Worm (Caenorhabditis elegans): ENCODE results near the gene srlf-13.
A peak's percentile ranks its signal among the peaks of the same experiment; 100 is the strongest.

Gene srlf-13

DNA sequence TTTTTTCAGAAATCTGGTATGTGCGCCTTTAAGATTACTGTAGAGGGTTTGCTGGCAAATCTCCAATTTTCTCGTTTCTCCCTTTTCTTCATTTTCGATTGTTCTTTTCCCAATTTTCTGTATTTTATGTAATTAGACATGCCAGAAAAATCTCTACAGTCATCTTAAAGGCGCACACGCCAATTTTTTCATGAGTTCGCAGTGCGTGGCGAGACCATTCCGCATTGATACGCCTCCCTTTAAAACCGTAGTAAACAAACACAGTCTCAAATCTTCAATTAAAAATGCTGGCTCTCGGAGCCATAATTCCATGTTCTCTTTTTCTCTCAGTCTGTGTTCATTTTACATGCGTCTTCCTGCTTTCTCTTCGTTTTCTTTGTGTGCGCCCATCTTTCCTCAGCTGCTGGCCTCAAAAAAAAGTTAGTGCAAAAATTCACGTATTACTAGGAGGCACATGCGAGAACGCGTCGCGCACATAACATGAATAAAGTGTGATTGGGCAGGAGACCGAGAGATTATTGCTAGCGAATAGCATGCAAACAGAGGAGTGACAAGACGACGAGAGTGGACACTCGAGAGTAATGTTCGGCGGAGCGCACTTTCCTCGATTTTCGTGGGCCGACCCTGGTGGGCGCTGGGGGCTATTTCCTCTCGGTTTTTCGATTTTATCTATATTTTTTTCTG is 22.6 kb upstream of the srlf-13 start (continued):
- TF ChIP-seq snpc-4 (GFP tag; optimal IDR thresholded peaks at IDR 0.05) (no peak), snpc-4 (tag; optimal IDR thresholded peaks at IDR 0.05) (peak in 3 of 4 experiments; percentile 29 to 65 (median 39)), madf-3 (GFP tag; IDR thresholded peaks at IDR 0.05) (no peak), lin-35 (GFP tag; optimal IDR thresholded peaks at IDR 0.05) (peak in 1 of 3 experiments; percentile 28), fkh-3 (tag; optimal IDR thresholded peaks at IDR 0.05) (no peak), Y56A3A.18 (GFP tag; IDR thresholded peaks at IDR 0.05) (no peak), Y53F4B.3 (GFP tag; IDR thresholded peaks at IDR 0.05) (no peak), bed-2 (GFP tag; IDR thresholded peaks at IDR 0.05) (no peak), nhr-27 (tag; optimal IDR thresholded peaks at IDR 0.05) (no peak), hrde-1 (tag; optimal IDR thresholded peaks at IDR 0.05; ENCODE audit: borderline replicate concordance) (no peak), ztf-22 (GFP tag; optimal IDR thresholded peaks at IDR 0.05) (no peak), snpc-1.1 (tag; optimal IDR thresholded peaks at IDR 0.05; ENCODE audit: insufficient read depth) (no peak), athp-1 (tag; optimal IDR thresholded peaks at IDR 0.05) (no peak), D2030.7 (GFP tag; IDR thresholded peaks at IDR 0.05) (peak; percentile 14; the same call in 1 of the 2 replicates), T26A5.8 (tag; optimal IDR thresholded peaks at IDR 0.05) (no peak), nhr-120 (GFP tag; IDR thresholded peaks at IDR 0.05) (no peak), F55B11.4 (tag; optimal IDR thresholded peaks at IDR 0.05; ENCODE audit: borderline replicate concordance, insufficient read depth) (no peak), chd-7 (tag; optimal IDR thresholded peaks at IDR 0.05) (peak; percentile 58), snpc-3.4 (tag; optimal IDR thresholded peaks at IDR 0.05) (peak; percentile 25), ceh-100 (GFP tag; IDR thresholded peaks at IDR 0.05) (no peak), B0261.1 (tag; optimal IDR thresholded peaks at IDR 0.05) (no peak), attf-5 (GFP tag; optimal IDR thresholded peaks at IDR 0.05) (peak; percentile 89), hmg-20 (GFP tag; IDR thresholded peaks at IDR 0.05) (no peak), hmg-1.2 (GFP tag; IDR thresholded peaks at IDR 0.05) (peak; percentile 91), xnd-1 (tag; optimal IDR thresholded peaks at IDR 0.05) (peak; percentile 70), ztf-18 (tag; optimal IDR thresholded peaks at IDR 0.05) (peak; percentile 64), mxl-1 (tag; optimal IDR thresholded peaks at IDR 0.05) (no peak), cebp-1 (GFP tag; IDR thresholded peaks at IDR 0.05) (no peak), cebp-1 (tag; optimal IDR thresholded peaks at IDR 0.05) (peak; percentile 78), lin-40 (tag; optimal IDR thresholded peaks at IDR 0.05) (peak; percentile 75), K12H6.12 (tag; optimal IDR thresholded peaks at IDR 0.05) (peak; percentile 77), dpff-1 (tag; optimal IDR thresholded peaks at IDR 0.05) (no peak), ama-1 (optimal IDR thresholded peaks at IDR 0.05) (no peak), ama-1 (GFP tag; optimal IDR thresholded peaks at IDR 0.05) (no peak), ztf-6 (GFP tag; IDR thresholded peaks at IDR 0.05) (no peak), akir-1 (GFP tag; optimal IDR thresholded peaks at IDR 0.05) (no peak), tbp1 (GFP tag; optimal IDR thresholded peaks at IDR 0.05) (peak; percentile 38), ztf-25 (GFP tag; IDR thresholded peaks at IDR 0.05) (no peak), lsl-1 (GFP tag; optimal IDR thresholded peaks at IDR 0.05) (peak; percentile 93), tbx-9 (tag; optimal IDR thresholded peaks at IDR 0.05; ENCODE audit: borderline replicate concordance) (no peak), unc-62 (GFP tag; optimal IDR thresholded peaks at IDR 0.05) (no peak), F10E7.11 (tag; optimal IDR thresholded peaks at IDR 0.05) (no peak), ceh-58 (GFP tag; IDR thresholded peaks at IDR 0.05) (no peak), somi-1 (GFP tag; optimal IDR thresholded peaks at IDR 0.05) (peak; percentile 38), lag-1 (GFP tag; IDR thresholded peaks at IDR 0.05) (no peak), lir-1 (GFP tag; conservative IDR thresholded peaks at IDR 0.05) (peak; percentile 74; the same call in 1 of the 2 replicates), tlf-1 (GFP tag; optimal IDR thresholded peaks at IDR 0.05) (no peak), aptf-2 (GFP tag; conservative IDR thresholded peaks at IDR 0.05) (no peak)

Measured in whole organism, young adult.